Worm (Caenorhabditis elegans): ENCODE measurements around the gene Y2H9A.4.

The Y2H9A.4 gene

ce11 chrV:13485732-13486131 is 40.0 kb downstream of the Y2H9A.4 start (continued):
- TF ChIP-seq nhr-237 (tag; optimal IDR thresholded peaks at IDR 0.05) (no peak), egl-13 (tag; optimal IDR thresholded peaks at IDR 0.05) (no peak), lin-15B (tag; optimal IDR thresholded peaks at IDR 0.05) (no peak), snpc-4 (tag; optimal IDR thresholded peaks at IDR 0.05) (no peak)

ce11 chrV:13488297-13488803 is 42.7 kb downstream of the Y2H9A.4 start:
- TF ChIP-seq nhr-85 (tag) = peak; percentile 85
- peak; percentile 34 for TF ChIP-seq blmp-1 (tag; optimal IDR thresholded peaks at IDR 0.05)
- TF ChIP-seq nhr-71 (tag; optimal IDR thresholded peaks at IDR 0.05) = peak; percentile 4
- no peak for TF ChIP-seq xbp-1 (tag; optimal IDR thresholded peaks at IDR 0.05)
- no peak for TF ChIP-seq unc-98 (GFP tag; IDR thresholded peaks at IDR 0.05)
- TF ChIP-seq efl-1 (optimal IDR thresholded peaks at IDR 0.05) = no peak
- peak in 1 of 2 experiments; percentile 3 for TF ChIP-seq efl-1 (GFP tag; optimal IDR thresholded peaks at IDR 0.05 in 1 of 2)
- TF ChIP-seq nhr-19 (GFP tag; conservative IDR thresholded peaks at IDR 0.05) = 0 out of 2 replicates have a peak, but pooled peaks have one; percentile 14
- TF ChIP-seq elt-3 (tag; optimal IDR thresholded peaks at IDR 0.05) = peak in 1 of 6 experiments; percentile 63
- no peak for TF ChIP-seq nhr-11 (tag; optimal IDR thresholded peaks at IDR 0.05)
- no peak for TF ChIP-seq pqm-1 (tag; optimal IDR thresholded peaks at IDR 0.05)
- TF ChIP-seq efl-3 (GFP tag; optimal IDR thresholded peaks at IDR 0.05) = no peak
- no peak for TF ChIP-seq unc-86 (tag; optimal IDR thresholded peaks at IDR 0.05)
- TF ChIP-seq nhr-47 (tag; optimal IDR thresholded peaks at IDR 0.05) = no peak
- no peak for TF ChIP-seq rnt-1 (tag; optimal IDR thresholded peaks at IDR 0.05)
- TF ChIP-seq mab-9 (GFP tag; IDR thresholded peaks at IDR 0.05) = no peak
- no peak for TF ChIP-seq lin-39 (tag; optimal IDR thresholded peaks at IDR 0.05)
- TF ChIP-seq elt-2 (tag; optimal IDR thresholded peaks at IDR 0.05) = no peak
- no peak for TF ChIP-seq hpl-2 (GFP tag; optimal IDR thresholded peaks at IDR 0.05)
- TF ChIP-seq nhr-76 (tag; optimal IDR thresholded peaks at IDR 0.05) = no peak
- TF ChIP-seq dsc-1 (tag; optimal IDR thresholded peaks at IDR 0.05) = no peak
- TF ChIP-seq lsy-2 (tag; optimal IDR thresholded peaks at IDR 0.05) = peak in 1 of 2 experiments; percentile 30
- no peak for TF ChIP-seq lin-13 (GFP tag; optimal IDR thresholded peaks at IDR 0.05)
- TF ChIP-seq alr-1 (tag; optimal IDR thresholded peaks at IDR 0.05; ENCODE audit: borderline replicate concordance) = no peak
- TF ChIP-seq nhr-20 (tag; optimal IDR thresholded peaks at IDR 0.05) = peak; percentile 40
- TF ChIP-seq lin-14 (GFP tag; optimal IDR thresholded peaks at IDR 0.05) = peak; percentile 37
- TF ChIP-seq unc-130 (tag; optimal IDR thresholded peaks at IDR 0.05) = peak; percentile 31
- TF ChIP-seq sup-37 (GFP tag; optimal IDR thresholded peaks at IDR 0.05) = no peak
- no peak for TF ChIP-seq jun-1 (tag; optimal IDR thresholded peaks at IDR 0.05)
- no peak for TF ChIP-seq egl-27 (tag; optimal IDR thresholded peaks at IDR 0.05)
- TF ChIP-seq C04F5.9 (tag; optimal IDR thresholded peaks at IDR 0.05) = no peak
- no peak for TF ChIP-seq nhr-12 (tag; optimal IDR thresholded peaks at IDR 0.05)
- no peak for TF ChIP-seq mep-1 (tag; optimal IDR thresholded peaks at IDR 0.05)
- TF ChIP-seq grh-1 (GFP tag; IDR thresholded peaks at IDR 0.05) = peak; percentile 61; the same call in 1 of the 2 replicates

ce11 chrV:13489830-13490229 is 44.1 kb downstream of the Y2H9A.4 start, which contains the start of gene T10G3.3:
TSS of gene T10G3.3 (minus strand) at chrV:13490199.
- no peak for TF ChIP-seq unc-130 (tag; optimal IDR thresholded peaks at IDR 0.05)
- no peak for TF ChIP-seq hpl-2 (GFP tag; optimal IDR thresholded peaks at IDR 0.05)
- TF ChIP-seq jun-1 (tag; optimal IDR thresholded peaks at IDR 0.05) = no peak
- peak in 2 of 6 experiments; percentile 50 to 69 for TF ChIP-seq elt-3 (tag; optimal IDR thresholded peaks at IDR 0.05)
- TF ChIP-seq nhr-85 (tag) = peak; percentile 93
- TF ChIP-seq nhr-90 (tag; optimal IDR thresholded peaks at IDR 0.05; ENCODE audit: poor library complexity) = peak; percentile 29
- TF ChIP-seq snpc-4 (tag; optimal IDR thresholded peaks at IDR 0.05) = no peak
- no peak for TF ChIP-seq efl-3 (GFP tag; optimal IDR thresholded peaks at IDR 0.05)
- TF ChIP-seq lin-13 (GFP tag; optimal IDR thresholded peaks at IDR 0.05) = no peak
- no peak for TF ChIP-seq lin-39 (tag; optimal IDR thresholded peaks at IDR 0.05)
- peak; percentile 41 for TF ChIP-seq nhr-71 (tag; optimal IDR thresholded peaks at IDR 0.05)
- no peak for TF ChIP-seq tlp-1 (tag; optimal IDR thresholded peaks at IDR 0.05)
- TF ChIP-seq pqm-1 (tag; optimal IDR thresholded peaks at IDR 0.05) = no peak
- TF ChIP-seq fos-1 (tag; optimal IDR thresholded peaks at IDR 0.05) = no peak
- no peak for TF ChIP-seq egl-13 (tag; optimal IDR thresholded peaks at IDR 0.05)
- TF ChIP-seq grh-1 (GFP tag; IDR thresholded peaks at IDR 0.05) = peak; percentile 44
- TF ChIP-seq dsc-1 (tag; optimal IDR thresholded peaks at IDR 0.05) = no peak
- TF ChIP-seq fkh-8 (tag; optimal IDR thresholded peaks at IDR 0.05) = no peak
- no peak for TF ChIP-seq lsy-2 (tag; optimal IDR thresholded peaks at IDR 0.05)
- TF ChIP-seq ets-5 (GFP tag; IDR thresholded peaks at IDR 0.05) = no peak
- no peak for TF ChIP-seq rnt-1 (tag; optimal IDR thresholded peaks at IDR 0.05)
- no peak for TF ChIP-seq ces-1 (GFP tag; optimal IDR thresholded peaks at IDR 0.05)
- TF ChIP-seq nhr-77 (tag; optimal IDR thresholded peaks at IDR 0.05) = no peak
- no peak for TF ChIP-seq pax-3 (tag; optimal IDR thresholded peaks at IDR 0.05)
- no peak for TF ChIP-seq nhr-76 (tag; optimal IDR thresholded peaks at IDR 0.05)
- TF ChIP-seq nhr-11 (tag; optimal IDR thresholded peaks at IDR 0.05) = no peak
- no peak for TF ChIP-seq dpl-1 (GFP tag; optimal IDR thresholded peaks at IDR 0.05)
- TF ChIP-seq ztf-11 (tag; optimal IDR thresholded peaks at IDR 0.05) = no peak
